Worm (Caenorhabditis elegans) whole organism, young adult: ENCODE data around the gene Y53C12A.7.

Experiments
- F23B12.7 ChIP-seq: sonication (generic microtip); optimal IDR thresholded peaks from 2 replicates; lab custom pipeline; 2017; ENCODE audit warnings: missing genetic modification characterization, mild to moderate bottlenecking, missing compliant biosample characterization, antibody characterized with exemption, moderate library complexity; ENCODE audit not compliant: insufficient read depth
- ceh-27 ChIP-seq: fragments of 200-800 bp; sonication (Bioruptor generic); optimal IDR thresholded peaks from 2 replicates; lab custom pipeline; 2018; ENCODE audit warnings: mild to moderate bottlenecking, missing genetic modification characterization, moderate library complexity, missing compliant biosample characterization
- ceh-91 ChIP-seq: fragments of 200-800 bp; sonication (Bioruptor generic); IDR thresholded peaks from 2 replicates; pipeline ENCODE4 v1.3.6; 2022; ENCODE audit warnings: missing genetic modification reagents, missing genetic modification characterization, missing compliant biosample characterization
- ekl-4 ChIP-seq: fragments of 200-800 bp; sonication (Bioruptor generic); IDR thresholded peaks from 2 replicates; pipeline ENCODE4 v1.3.6; 2022; ENCODE audit warnings: missing genetic modification reagents, missing genetic modification characterization, missing compliant biosample characterization
- hmg-20 ChIP-seq: fragments of 200-800 bp; sonication (Bioruptor generic); IDR thresholded peaks from 2 replicates; pipeline ENCODE4 v1.3.6; 2022; ENCODE audit warnings: missing genetic modification reagents, missing genetic modification characterization, missing compliant biosample characterization
- lin-35 ChIP-seq, 3 experiments: fragments of 150-350 bp in 2 of 3; sonication (generic microtip) in 1 of 3; optimal IDR thresholded peaks; 2 replicates each; lab custom pipeline; 2014 to 2018; ENCODE audit warnings: missing biosample characterization in 3 of 3, missing genetic modification characterization in 3 of 3, missing genetic modification reagents in 3 of 3
- lin-40 ChIP-seq: sonication (generic microtip); optimal IDR thresholded peaks from 2 replicates; lab custom pipeline; 2016; ENCODE audit warnings: missing genetic modification characterization, mild to moderate bottlenecking, missing compliant biosample characterization, missing genotype, missing genetic modification reagents
- madf-6 ChIP-seq: fragments of 200-800 bp; sonication (Bioruptor generic); IDR thresholded peaks from 2 replicates; pipeline ENCODE4 v1.3.6; 2022; ENCODE audit warnings: missing genetic modification reagents, missing genetic modification characterization, missing compliant biosample characterization
- pbrm-1 ChIP-seq: fragments of 200-800 bp; sonication (Bioruptor generic); IDR thresholded peaks from 2 replicates; pipeline ENCODE4 v1.3.6; 2022; ENCODE audit warnings: missing genetic modification reagents, missing genetic modification characterization, missing compliant biosample characterization
- repo-1 ChIP-seq: sonication (generic microtip); optimal IDR thresholded peaks from 2 replicates; lab custom pipeline; 2017; ENCODE audit warnings: mild to moderate bottlenecking, missing genetic modification characterization, missing compliant biosample characterization
- rpc-1 ChIP-seq, 2 experiments: fragments of 150-350 bp in 1 of 2; sonication (generic microtip) in 1 of 2; optimal IDR thresholded peaks; 2 replicates each; lab custom pipeline; 2014 to 2018; ENCODE audit warnings: missing biosample characterization in 1 of 2, missing genetic modification characterization in 1 of 2, missing genetic modification reagents in 1 of 2, missing genotype in 1 of 2
- snpc-4 ChIP-seq, 5 experiments: fragments of 150-350 bp in 1 of 5; sonication (generic microtip) in 4 of 5; optimal IDR thresholded peaks; 2 replicates each; lab custom pipeline; 2014 to 2018; ENCODE audit warnings: missing genetic modification characterization in 5 of 5, missing biosample characterization in 3 of 5, antibody characterized with exemption in 2 of 5, mild to moderate bottlenecking in 2 of 5, missing compliant biosample characterization in 2 of 5, missing genotype in 2 of 5, moderate library complexity in 2 of 5, missing genetic modification reagents in 1 of 5

The Y53C12A.7 gene

DNA sequence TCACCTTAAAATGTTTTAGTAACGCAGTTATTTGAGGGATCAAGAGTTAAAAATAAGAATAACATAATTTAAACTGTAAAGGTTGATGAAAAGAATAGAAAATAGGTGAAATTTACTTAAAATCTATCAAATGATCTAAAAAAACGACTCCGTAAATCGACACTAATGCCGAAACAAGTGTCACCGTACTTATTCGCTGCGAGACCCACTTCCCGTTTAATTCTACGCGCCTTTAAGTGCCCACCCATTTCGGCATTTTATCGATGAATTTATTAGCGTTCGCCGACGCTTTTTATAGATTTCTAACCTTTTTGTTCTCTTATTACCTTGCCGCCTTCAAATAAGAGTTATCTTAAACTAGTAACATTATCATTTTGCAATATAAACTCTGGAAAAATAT is 45.7 kb downstream of the Y53C12A.7 start, which contains the start of the genes Y53C12B.1 and nos-3 (continued):
- TF ChIP-seq ceh-91 (GFP tag; lab: Robert Waterston, UW) (peak; percentile 39; the same call in 1 of the 2 replicates), rpc-1 (optimal IDR thresholded peaks at IDR 0.05; lab: Kevin White, UChicago) (no peak), rpc-1 (tag; optimal IDR thresholded peaks at IDR 0.05; lab: Kevin White, UChicago) (no peak), repo-1 (tag; lab: Kevin White, UChicago) (no peak), pbrm-1 (GFP tag; lab: Robert Waterston, UW) (peak; percentile 66), ceh-27 (GFP tag; lab: Kevin White, UChicago) (peak; percentile 41), F23B12.7 (tag; lab: Kevin White, UChicago) (peak; percentile 25), snpc-4 (GFP tag; optimal IDR thresholded peaks at IDR 0.05; lab: Kevin White, UChicago) (peak; percentile 7), snpc-4 (tag; optimal IDR thresholded peaks at IDR 0.05; lab: Kevin White, UChicago) (peak in 3 of 4 experiments; percentile 26 to 72 (median 49)), madf-6 (GFP tag; lab: Robert Waterston, UW) (peak; percentile 85), lin-35 (GFP tag; optimal IDR thresholded peaks at IDR 0.05; lab: Kevin White, UChicago) (peak in 2 of 3 experiments; percentile 2 to 51), hmg-20 (GFP tag; lab: Robert Waterston, UW) (no peak), ekl-4 (0 out of 2 replicates have a peak, but pooled peaks have one; percentile 22), lin-40 (tag; lab: Kevin White, UChicago) (peak; percentile 21)
